Fruit fly (Drosophila melanogaster): ENCODE results near the gene KdelR.

DNA sequence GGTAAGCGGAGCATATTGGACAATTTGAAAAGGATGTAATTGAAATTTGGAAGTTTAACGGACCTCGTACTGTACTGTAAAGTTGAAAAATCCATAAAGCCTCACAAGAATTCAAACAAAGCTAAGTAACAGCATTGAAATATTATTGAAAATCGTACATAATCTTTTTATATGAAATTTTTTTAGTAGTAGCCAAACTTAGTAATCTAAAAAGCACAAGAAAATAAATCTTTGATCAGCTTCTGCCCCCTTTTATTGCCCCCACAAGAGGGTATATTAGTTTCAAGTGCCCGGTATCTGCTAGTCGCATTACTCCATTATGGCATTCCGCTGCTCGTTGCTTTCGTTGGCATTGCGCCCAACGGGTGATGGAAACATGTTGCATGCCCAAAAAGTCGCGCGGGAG, 40.2 kb downstream of the KdelR start:
- no peak for TF ChIP-seq kay (GFP tag; ENCODE audit: borderline replicate concordance)
- TF ChIP-seq cic (GFP tag; optimal IDR thresholded peaks at IDR 0.05): no peak
- no peak for TF ChIP-seq toe (GFP tag; optimal IDR thresholded peaks at IDR 0.05)
- TF ChIP-seq CG14711 (tag; optimal IDR thresholded peaks at IDR 0.05): no peak
- no peak for TF ChIP-seq CG5204 (GFP tag; optimal IDR thresholded peaks at IDR 0.05)
- no peak for TF ChIP-seq CG11617 (GFP tag; optimal IDR thresholded peaks at IDR 0.05)

Data from whole organism, adult.